Fruit fly (Drosophila melanogaster): ENCODE data around the gene CG17230.

Gene CG17230

dm6 chr3R:11421643-11422122 is 15.9 kb upstream of the CG17230 start, which contains the start of the genes ninaG and Sptz (continued):
- peak; percentile 96 for TF ChIP-seq Ets21C (GFP tag; optimal IDR thresholded peaks at IDR 0.05)
- no peak for TF ChIP-seq ss (GFP tag; optimal IDR thresholded peaks at IDR 0.05)
- TF ChIP-seq CG4318 (GFP tag; optimal IDR thresholded peaks at IDR 0.05): no peak
- TF ChIP-seq CG10669 (GFP tag; optimal IDR thresholded peaks at IDR 0.05): no peak
- TF ChIP-seq acj6 (GFP tag; optimal IDR thresholded peaks at IDR 0.05): peak; percentile 96
- TF ChIP-seq Eip75B (GFP tag; optimal IDR thresholded peaks at IDR 0.05): peak; percentile 91
- TF ChIP-seq Eip93F (GFP tag; optimal IDR thresholded peaks at IDR 0.05): peak; percentile 76
- peak; percentile 89 for TF ChIP-seq CG3032 (tag; optimal IDR thresholded peaks at IDR 0.05)

- TF ChIP-seq CG8632 (GFP tag; optimal IDR thresholded peaks at IDR 0.05) (no peak), lz (GFP tag; optimal IDR thresholded peaks at IDR 0.05) (no peak)
Measured at dm6 chr3R:11429814-11430213, 7.8 kb upstream of the CG17230 start, which contains the start of gene Dtd. TSS of gene Dtd (plus strand) at chr3R:11430061.

- TF ChIP-seq svp (GFP tag): peak; percentile 88
- no peak for TF ChIP-seq CG3032 (tag; optimal IDR thresholded peaks at IDR 0.05)
- no peak for TF ChIP-seq Hr39 (GFP tag; optimal IDR thresholded peaks at IDR 0.05)
Measured at dm6 chr3R:11430307-11430706, 7.3 kb upstream of the CG17230 start.

dm6 chr3R:11431395-11431977 is 6.1 kb upstream of the CG17230 start, which contains the start of the genes RpL24-like and CG5276:
TSS of gene RpL24-like (minus strand) at chr3R:11431582.
TSS of gene CG5276 (plus strand) at chr3R:11431738.
- TF ChIP-seq Eip93F (GFP tag; optimal IDR thresholded peaks at IDR 0.05): no peak
- no peak for TF ChIP-seq CG4318 (GFP tag; optimal IDR thresholded peaks at IDR 0.05)
- peak; percentile 84 for TF ChIP-seq fkh (GFP tag; optimal IDR thresholded peaks at IDR 0.05)
- no peak for TF ChIP-seq achi (GFP tag; optimal IDR thresholded peaks at IDR 0.05)
- no peak for TF ChIP-seq ss (GFP tag; optimal IDR thresholded peaks at IDR 0.05)
- no peak for TF ChIP-seq CG7368 (GFP tag; optimal IDR thresholded peaks at IDR 0.05)
- TF ChIP-seq Sox14 (GFP tag; optimal IDR thresholded peaks at IDR 0.05): peak; percentile 25

dm6 chr3R:11435537-11436234 is 1.9 kb upstream of the CG17230 start, which contains the start of the genes Exd2 and CG5281:
TSS of gene Exd2 (minus strand) at chr3R:11435703.
TSS of gene CG5281 (plus strand) at chr3R:11435850.
- TF ChIP-seq CG6276 (GFP tag; optimal IDR thresholded peaks at IDR 0.05) (no peak), lz (GFP tag; optimal IDR thresholded peaks at IDR 0.05) (peak; percentile 32), Ets21C (GFP tag; optimal IDR thresholded peaks at IDR 0.05) (no peak), fkh (GFP tag; optimal IDR thresholded peaks at IDR 0.05) (no peak), fd59A (GFP tag; optimal IDR thresholded peaks at IDR 0.05) (no peak), CG3032 (tag; optimal IDR thresholded peaks at IDR 0.05) (peak; percentile 20), CG8119 (GFP tag; IDR thresholded peaks at IDR 0.05) (no peak), CG9139 (GFP tag; optimal IDR thresholded peaks at IDR 0.05) (no peak), dac (GFP tag; optimal IDR thresholded peaks at IDR 0.05) (no peak), CG31627 (GFP tag; optimal IDR thresholded peaks at IDR 0.05) (peak; percentile 55), achi (GFP tag; optimal IDR thresholded peaks at IDR 0.05) (no peak), Hr4 (GFP tag; optimal IDR thresholded peaks at IDR 0.05) (no peak), Hr39 (GFP tag; optimal IDR thresholded peaks at IDR 0.05) (no peak), acj6 (GFP tag; optimal IDR thresholded peaks at IDR 0.05) (no peak), CG1621 (tag; optimal IDR thresholded peaks at IDR 0.05) (peak; percentile 91), CG11902 (GFP tag; optimal IDR thresholded peaks at IDR 0.05) (no peak), OdsH (GFP tag; optimal IDR thresholded peaks at IDR 0.05) (no peak), Gug (GFP tag; IDR thresholded peaks at IDR 0.05) (no peak), CG16779 (tag; optimal IDR thresholded peaks at IDR 0.05) (no peak), CG34406 (GFP tag; optimal IDR thresholded peaks at IDR 0.05) (no peak), salr (GFP tag; optimal IDR thresholded peaks at IDR 0.05) (no peak), cyc (GFP tag; optimal IDR thresholded peaks at IDR 0.05) (peak; percentile 21), CG6854 (GFP tag; optimal IDR thresholded peaks at IDR 0.05) (no peak), Eip93F (GFP tag; optimal IDR thresholded peaks at IDR 0.05) (no peak), CG3919 (GFP tag; optimal IDR thresholded peaks at IDR 0.05) (no peak), dsx (GFP tag; optimal IDR thresholded peaks at IDR 0.05; ENCODE audit: poor library complexity, severe bottlenecking) (no peak), CG32006 (GFP tag; optimal IDR thresholded peaks at IDR 0.05) (no peak), ss (GFP tag; optimal IDR thresholded peaks at IDR 0.05) (no peak), Hr38 (GFP tag; optimal IDR thresholded peaks at IDR 0.05) (no peak), net (GFP tag; optimal IDR thresholded peaks at IDR 0.05) (no peak), svp (GFP tag) (no peak), fd85E (GFP tag; optimal IDR thresholded peaks at IDR 0.05) (no peak), esn (GFP tag; optimal IDR thresholded peaks at IDR 0.05) (peak; percentile 62)

Data from whole organism, prepupa.